Fruit fly (Drosophila melanogaster): ENCODE results near the gene Lcp65Ag2.

- TF ChIP-seq Mnt (GFP tag; optimal IDR thresholded peaks at IDR 0.05) = no peak
- TF ChIP-seq Crg-1 (GFP tag; optimal IDR thresholded peaks at IDR 0.05) = no peak
These were observed 28.8 kb downstream of the Lcp65Ag2 start for dm6 chr3L:6104551-6104950.

Data from whole organism, adult.